Worm (Caenorhabditis elegans) whole organism, L2 larva: ENCODE measurements around the gene dhs-8.

Experiments used
- R02D3.7 ChIP-seq: fragments of 150-350 bp; optimal IDR thresholded peaks from 2 replicates; lab custom pipeline; 2014; ENCODE audit warnings: missing biosample characterization, missing genetic modification characterization
- ceh-82 ChIP-seq: fragments of 150-350 bp; optimal IDR thresholded peaks from 2 replicates; lab custom pipeline; 2014; ENCODE audit warnings: missing biosample characterization, missing genetic modification characterization
- lin-39 ChIP-seq: fragments of 150-350 bp; optimal IDR thresholded peaks from 2 replicates; lab custom pipeline; 2014; ENCODE audit warnings: missing biosample characterization, missing genetic modification reagents, missing genetic modification characterization
- nhr-12 ChIP-seq: fragments of 150-350 bp; optimal IDR thresholded peaks from 2 replicates; lab custom pipeline; 2014; ENCODE audit warnings: missing biosample characterization, missing genetic modification characterization
- nhr-6 ChIP-seq: fragments of 150-350 bp; optimal IDR thresholded peaks from 2 replicates; lab custom pipeline; 2014; ENCODE audit warnings: missing biosample characterization, missing genetic modification characterization
- nhr-77 ChIP-seq: fragments of 150-350 bp; optimal IDR thresholded peaks from 2 replicates; lab custom pipeline; 2014; ENCODE audit warnings: missing biosample characterization, missing genetic modification characterization
- sem-4 ChIP-seq: fragments of 150-350 bp; optimal IDR thresholded peaks from 2 replicates; lab custom pipeline; 2014; ENCODE audit warnings: missing biosample characterization, missing genetic modification reagents, missing genetic modification characterization
- skn-1 ChIP-seq: sonication (generic microtip); optimal IDR thresholded peaks from 2 replicates; lab custom pipeline; 2017; ENCODE audit warnings: missing biosample characterization, missing genetic modification characterization
- snpc-4 ChIP-seq: fragments of 150-350 bp; optimal IDR thresholded peaks from 2 replicates; lab custom pipeline; 2014; ENCODE audit warnings: missing biosample characterization, missing genetic modification characterization
- unc-39 ChIP-seq: fragments of 150-350 bp; optimal IDR thresholded peaks from 2 replicates; lab custom pipeline; 2014; ENCODE audit warnings: missing biosample characterization, missing genetic modification characterization
- unc-62 ChIP-seq: fragments of 150-350 bp; optimal IDR thresholded peaks from 2 replicates; lab custom pipeline; 2014; ENCODE audit warnings: missing biosample characterization, missing genetic modification reagents, missing genetic modification characterization
- zag-1 ChIP-seq: fragments of 150-350 bp; optimal IDR thresholded peaks from 2 replicates; lab custom pipeline; 2014; ENCODE audit warnings: missing biosample characterization, missing genetic modification characterization
- ztf-11 ChIP-seq: sonication (generic microtip); optimal IDR thresholded peaks from 2 replicates; lab custom pipeline; 2017; ENCODE audit warnings: missing biosample characterization, missing genetic modification characterization

ce11 chrII:14534000-14534399 is 36.2 kb downstream of the dhs-8 start, which contains the start of gene C04H5.1:
- TF ChIP-seq nhr-77 (tag; lab: Kevin White, UChicago) (no peak), snpc-4 (no peak), unc-39 (tag; lab: Kevin White, UChicago) (no peak), zag-1 (tag; lab: Kevin White, UChicago) (no peak), lin-39 (tag; lab: Kevin White, UChicago) (no peak), unc-62 (no peak), ztf-11 (tag; lab: Kevin White, UChicago) (no peak), sem-4 (tag; lab: Kevin White, UChicago) (no peak), skn-1 (tag; lab: Kevin White, UChicago) (no peak), nhr-6 (no peak), ceh-82 (no peak), nhr-12 (no peak), R02D3.7 (tag; lab: Kevin White, UChicago) (no peak)
